Fruit fly (Drosophila melanogaster): ENCODE measurements around the gene yellow-k.
A peak's percentile ranks its signal among the peaks of the same experiment; 100 is the strongest.

Gene yellow-k

dm6 chr3L:15548843-15549242, 28.4 kb downstream of the yellow-k start (continued):
- no peak for TF ChIP-seq CG13624 (GFP tag; optimal IDR thresholded peaks at IDR 0.05)
- TF ChIP-seq Dip2 (GFP tag; IDR thresholded peaks at IDR 0.05): no peak
- no peak for TF ChIP-seq CG13775 (GFP tag; optimal IDR thresholded peaks at IDR 0.05)
- TF ChIP-seq pfk (GFP tag; optimal IDR thresholded peaks at IDR 0.05): no peak
- TF ChIP-seq CG3163 (GFP tag; optimal IDR thresholded peaks at IDR 0.05): no peak
- no peak for TF ChIP-seq nom (GFP tag; optimal IDR thresholded peaks at IDR 0.05)
- no peak for TF ChIP-seq CG4730 (GFP tag; IDR thresholded peaks at IDR 0.05)
- TF ChIP-seq slp2 (GFP tag; optimal IDR thresholded peaks at IDR 0.05): no peak
- TF ChIP-seq caup (GFP tag; optimal IDR thresholded peaks at IDR 0.05; ENCODE audit: severe bottlenecking): peak; percentile 74
- no peak for TF ChIP-seq Camta (GFP tag; optimal IDR thresholded peaks at IDR 0.05)
- no peak for TF ChIP-seq Neu2 (GFP tag; optimal IDR thresholded peaks at IDR 0.05; ENCODE audit: borderline replicate concordance)
- TF ChIP-seq CG11723 (GFP tag; optimal IDR thresholded peaks at IDR 0.05): no peak
- no peak for TF ChIP-seq CG5953 (GFP tag; IDR thresholded peaks at IDR 0.05)
- TF ChIP-seq Bteb2 (GFP tag; optimal IDR thresholded peaks at IDR 0.05): no peak
- no peak for TF ChIP-seq H2.0 (GFP tag; IDR thresholded peaks at IDR 0.05)
- no peak for TF ChIP-seq CG8924 (tag; optimal IDR thresholded peaks at IDR 0.05)
- TF ChIP-seq Sry-β (GFP tag; optimal IDR thresholded peaks at IDR 0.05): no peak
- TF ChIP-seq CG9932 (GFP tag; IDR thresholded peaks at IDR 0.05): no peak
- TF ChIP-seq CG10431 (GFP tag; optimal IDR thresholded peaks at IDR 0.05): no peak
- no peak for TF ChIP-seq fru (optimal IDR thresholded peaks at IDR 0.05)
- no peak for TF ChIP-seq ap (GFP tag; IDR thresholded peaks at IDR 0.05)
- TF ChIP-seq CG12155 (GFP tag; optimal IDR thresholded peaks at IDR 0.05): no peak
- no peak for TF ChIP-seq Fer2 (tag; optimal IDR thresholded peaks at IDR 0.05)
- TF ChIP-seq Side (GFP tag; optimal IDR thresholded peaks at IDR 0.05): peak; percentile 15
- no peak for TF ChIP-seq tx (GFP tag; optimal IDR thresholded peaks at IDR 0.05)
- TF ChIP-seq CG42726 (GFP tag; IDR thresholded peaks at IDR 0.05; ENCODE audit: partially characterized antibody): no peak
- TF ChIP-seq CG11504 (tag; optimal IDR thresholded peaks at IDR 0.05): no peak
- no peak for TF ChIP-seq chinmo (GFP tag; IDR thresholded peaks at IDR 0.05; ENCODE audit: partially characterized antibody)
- TF ChIP-seq CoRest (tag; optimal IDR thresholded peaks at IDR 0.05): peak; percentile 4
- TF ChIP-seq dm (GFP tag; optimal IDR thresholded peaks at IDR 0.05): no peak
- no peak for TF ChIP-seq Atf3 (GFP tag; optimal IDR thresholded peaks at IDR 0.05)
- no peak for TF ChIP-seq vnd (GFP tag; IDR thresholded peaks at IDR 0.05; ENCODE audit: partially characterized antibody)
- TF ChIP-seq Nf-YC (tag; optimal IDR thresholded peaks at IDR 0.05): no peak
- TF ChIP-seq CG2889 (GFP tag; IDR thresholded peaks at IDR 0.05): no peak
- no peak for TF ChIP-seq jing (GFP tag; optimal IDR thresholded peaks at IDR 0.05)
- peak; percentile 44 for TF ChIP-seq CG6765 (GFP tag; optimal IDR thresholded peaks at IDR 0.05)
- TF ChIP-seq CG10654 (GFP tag; optimal IDR thresholded peaks at IDR 0.05): no peak
- no peak for TF ChIP-seq Dek (tag; optimal IDR thresholded peaks at IDR 0.05)
- TF ChIP-seq CG43689 (GFP tag; IDR thresholded peaks at IDR 0.05): no peak
- TF ChIP-seq so (GFP tag; IDR thresholded peaks at IDR 0.05): no peak
- TF ChIP-seq da (GFP tag; optimal IDR thresholded peaks at IDR 0.05): no peak
- no peak for TF ChIP-seq Blimp-1 (GFP tag; optimal IDR thresholded peaks at IDR 0.05)
- peak; percentile 32 for TF ChIP-seq bab2 (GFP tag; optimal IDR thresholded peaks at IDR 0.05)
- no peak for TF ChIP-seq usp (GFP tag; optimal IDR thresholded peaks at IDR 0.05)
- no peak for TF ChIP-seq pum (GFP tag; optimal IDR thresholded peaks at IDR 0.05)
- TF ChIP-seq CG17385 (GFP tag; optimal IDR thresholded peaks at IDR 0.05): no peak
- no peak for TF ChIP-seq CG10462 (GFP tag; optimal IDR thresholded peaks at IDR 0.05)
- no peak for TF ChIP-seq Gug (GFP tag; IDR thresholded peaks at IDR 0.05)
- TF ChIP-seq org-1 (GFP tag; optimal IDR thresholded peaks at IDR 0.05): peak; percentile 37
- no peak for TF ChIP-seq Poxn (GFP tag; IDR thresholded peaks at IDR 0.05)
- TF ChIP-seq sisA (GFP tag; IDR thresholded peaks at IDR 0.05): no peak
- no peak for TF ChIP-seq Trl (optimal IDR thresholded peaks at IDR 0.05)
- no peak for TF ChIP-seq Trl (GFP tag; optimal IDR thresholded peaks at IDR 0.05)

All from whole organism, embryonic.